Worm (Caenorhabditis elegans): ENCODE measurements around the gene C04A2.15.

ce11 chrII:6887319-6888005 is 35.4 kb downstream of the C04A2.15 start, which contains the start of gene pmp-2:
- TF ChIP-seq tbx-2 (tag; optimal IDR thresholded peaks at IDR 0.05) (no peak), nhr-237 (tag; optimal IDR thresholded peaks at IDR 0.05) (no peak), aly-2 (tag; optimal IDR thresholded peaks at IDR 0.05) (no peak), nhr-11 (tag; optimal IDR thresholded peaks at IDR 0.05) (no peak), ceh-82 (tag; optimal IDR thresholded peaks at IDR 0.05) (no peak), skn-1 (tag; optimal IDR thresholded peaks at IDR 0.05) (no peak), elt-1 (tag; optimal IDR thresholded peaks at IDR 0.05) (no peak), ceh-16 (tag; optimal IDR thresholded peaks at IDR 0.05) (no peak), nhr-28 (tag; optimal IDR thresholded peaks at IDR 0.05) (no peak), pha-4 (tag; optimal IDR thresholded peaks at IDR 0.05) (no peak), unc-62 (GFP tag; optimal IDR thresholded peaks at IDR 0.05) (no peak), pqm-1 (tag; optimal IDR thresholded peaks at IDR 0.05) (peak; percentile 8), elt-3 (tag; optimal IDR thresholded peaks at IDR 0.05) (no peak), lsy-12 (tag; optimal IDR thresholded peaks at IDR 0.05) (no peak)

Measured in whole organism, L3 larva.